Worm (Caenorhabditis elegans) whole organism, mixed stage, embryonic: ENCODE measurements around the gene elmd-1.
A peak's percentile ranks its signal among the peaks of the same experiment; 100 is the strongest.

Experiments
- M03D4.4 ChIP-seq: sonication (generic microtip); optimal IDR thresholded peaks from 2 replicates; lab custom pipeline; 2017; ENCODE audit warnings: mild to moderate bottlenecking, missing genetic modification characterization, missing compliant biosample characterization
- bed-3 ChIP-seq: fragments of 200-800 bp; sonication (Bioruptor generic); optimal IDR thresholded peaks from 3 replicates; lab custom pipeline; 2018; ENCODE audit warnings: mild to moderate bottlenecking, missing genetic modification characterization, moderate library complexity, missing compliant biosample characterization
- blmp-1 ChIP-seq: fragments of 150-350 bp; optimal IDR thresholded peaks from 2 replicates; lab custom pipeline; 2014; ENCODE audit warnings: missing biosample characterization, missing genetic modification characterization
- ceh-39 ChIP-seq: fragments of 150-350 bp; optimal IDR thresholded peaks from 2 replicates; lab custom pipeline; 2014; ENCODE audit warnings: missing biosample characterization, missing genetic modification characterization
- ceh-83 ChIP-seq: fragments of 200-800 bp; sonication (Bioruptor generic); optimal IDR thresholded peaks from 2 replicates; lab custom pipeline; 2018; ENCODE audit warnings: mild to moderate bottlenecking, missing genetic modification characterization, missing compliant biosample characterization
- ces-1 ChIP-seq: fragments of 150-350 bp; optimal IDR thresholded peaks from 2 replicates; lab custom pipeline; 2014; ENCODE audit warnings: missing biosample characterization, missing genetic modification reagents, missing genetic modification characterization
- cnd-1 ChIP-seq: fragments of 200-800 bp; sonication (Bioruptor generic); optimal IDR thresholded peaks from 2 replicates; lab custom pipeline; 2018; ENCODE audit warnings: mild to moderate bottlenecking, missing genetic modification characterization, missing compliant biosample characterization
- drap-1 ChIP-seq: fragments of 200-800 bp; sonication (Bioruptor generic); optimal IDR thresholded peaks from 3 replicates; lab custom pipeline; 2018; ENCODE audit warnings: mild to moderate bottlenecking, missing genetic modification characterization, missing compliant biosample characterization
- elt-3 ChIP-seq: fragments of 150-350 bp; optimal IDR thresholded peaks from 2 replicates; lab custom pipeline; 2014; ENCODE audit warnings: missing biosample characterization, missing genetic modification characterization
- flh-1 ChIP-seq: fragments of 200-800 bp; sonication (Bioruptor generic); optimal IDR thresholded peaks from 2 replicates; lab custom pipeline; 2018; ENCODE audit warnings: mild to moderate bottlenecking, missing genetic modification characterization, moderate library complexity, missing compliant biosample characterization
- ham-2 ChIP-seq: fragments of 200-800 bp; sonication (Bioruptor generic); optimal IDR thresholded peaks from 2 replicates; lab custom pipeline; 2018; ENCODE audit warnings: mild to moderate bottlenecking, missing genetic modification characterization, missing compliant biosample characterization
- hlh-1 ChIP-seq: fragments of 150-350 bp; optimal IDR thresholded peaks from 2 replicates; lab custom pipeline; 2014; ENCODE audit warnings: missing biosample characterization, missing genetic modification reagents, missing genetic modification characterization
- lin-13 ChIP-seq: fragments of 150-350 bp; optimal IDR thresholded peaks from 2 replicates; lab custom pipeline; 2014; ENCODE audit warnings: missing biosample characterization, missing genetic modification characterization
- lsy-2 ChIP-seq: fragments of 150-350 bp; optimal IDR thresholded peaks from 2 replicates; lab custom pipeline; 2014; ENCODE audit warnings: missing biosample characterization, missing genetic modification characterization
- mab-5 ChIP-seq: fragments of 150-350 bp; optimal IDR thresholded peaks from 2 replicates; lab custom pipeline; 2014; ENCODE audit warnings: missing biosample characterization, missing genetic modification characterization
- mep-1 ChIP-seq: fragments of 150-350 bp; optimal IDR thresholded peaks from 2 replicates; lab custom pipeline; 2017; ENCODE audit warnings: missing biosample characterization, missing genetic modification reagents, missing genetic modification characterization, inconsistent platforms
- mls-2 ChIP-seq: sonication (generic microtip); optimal IDR thresholded peaks from 2 replicates; lab custom pipeline; 2016; ENCODE audit warnings: mild to moderate bottlenecking, missing genetic modification characterization, moderate library complexity, missing compliant biosample characterization
- nhr-2 ChIP-seq: fragments of 150-350 bp; optimal IDR thresholded peaks from 2 replicates; lab custom pipeline; 2014; ENCODE audit warnings: missing biosample characterization, missing genetic modification characterization
- nhr-76 ChIP-seq: sonication (generic microtip); optimal IDR thresholded peaks from 2 replicates; lab custom pipeline; 2017; ENCODE audit warnings: missing biosample characterization, missing genetic modification characterization
- pha-4 ChIP-seq: fragments of 150-350 bp; optimal IDR thresholded peaks from 2 replicates; lab custom pipeline; 2018; ENCODE audit warnings: missing biosample characterization, missing genetic modification reagents, missing genetic modification characterization
- sem-2 ChIP-seq: fragments of 200-800 bp; sonication (Bioruptor generic); optimal IDR thresholded peaks from 2 replicates; lab custom pipeline; 2018; ENCODE audit warnings: mild to moderate bottlenecking, missing genetic modification characterization, missing compliant biosample characterization
- snpc-4 ChIP-seq: fragments of 150-350 bp; optimal IDR thresholded peaks from 2 replicates; lab custom pipeline; 2014; ENCODE audit warnings: missing biosample characterization, missing genetic modification characterization
- sptf-1 ChIP-seq: sonication (generic microtip); optimal IDR thresholded peaks from 2 replicates; lab custom pipeline; 2017; ENCODE audit warnings: mild to moderate bottlenecking, missing genetic modification characterization, moderate library complexity, missing compliant biosample characterization
- tbx-8 ChIP-seq: fragments of 200-800 bp; sonication (Bioruptor generic); optimal IDR thresholded peaks from 2 replicates; lab custom pipeline; 2018; ENCODE audit warnings: mild to moderate bottlenecking, missing genetic modification characterization, moderate library complexity, missing compliant biosample characterization
- unc-120 ChIP-seq: sonication (generic microtip); optimal IDR thresholded peaks from 2 replicates; lab custom pipeline; 2017; ENCODE audit warnings: missing genetic modification characterization, missing compliant biosample characterization; ENCODE audit not compliant: poor library complexity, severe bottlenecking
- unc-39 ChIP-seq: fragments of 150-350 bp; optimal IDR thresholded peaks from 2 replicates; lab custom pipeline; 2014; ENCODE audit warnings: missing biosample characterization, missing genetic modification characterization
- unc-62 ChIP-seq: fragments of 150-350 bp; optimal IDR thresholded peaks from 2 replicates; lab custom pipeline; 2014; ENCODE audit warnings: missing biosample characterization, missing genetic modification reagents, missing genetic modification characterization
- zip-8 ChIP-seq: fragments of 150-350 bp; optimal IDR thresholded peaks from 2 replicates; lab custom pipeline; 2014; ENCODE audit warnings: missing biosample characterization, missing genetic modification characterization
- ztf-11 ChIP-seq: fragments of 150-350 bp; optimal IDR thresholded peaks from 2 replicates; lab custom pipeline; 2014; ENCODE audit warnings: missing biosample characterization, missing genetic modification characterization

The elmd-1 gene

DNA sequence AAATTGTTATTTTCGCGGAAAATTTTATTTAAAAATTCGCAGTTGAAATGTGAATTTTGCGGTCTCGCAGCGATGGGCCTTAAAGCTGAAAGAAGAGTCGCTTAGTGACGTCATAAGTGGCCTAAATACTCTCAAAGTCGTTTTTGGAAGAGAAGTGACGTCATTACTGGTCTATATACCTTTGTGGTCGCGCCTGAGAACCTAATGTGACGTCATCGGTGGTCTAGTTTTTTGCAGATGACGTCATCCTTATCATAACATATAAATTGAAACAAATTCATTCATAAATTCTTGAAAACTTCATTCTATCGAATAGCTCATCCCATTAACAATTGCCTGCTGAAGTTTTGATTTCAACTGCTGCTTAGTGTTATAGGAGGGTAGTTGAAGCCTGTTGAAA, 12.6 kb upstream of the elmd-1 start:
- no peak for TF ChIP-seq ces-1 (GFP tag; lab: Kevin White, UChicago)
- peak; percentile 100 for TF ChIP-seq zip-8 (tag; lab: Kevin White, UChicago)

DNA sequence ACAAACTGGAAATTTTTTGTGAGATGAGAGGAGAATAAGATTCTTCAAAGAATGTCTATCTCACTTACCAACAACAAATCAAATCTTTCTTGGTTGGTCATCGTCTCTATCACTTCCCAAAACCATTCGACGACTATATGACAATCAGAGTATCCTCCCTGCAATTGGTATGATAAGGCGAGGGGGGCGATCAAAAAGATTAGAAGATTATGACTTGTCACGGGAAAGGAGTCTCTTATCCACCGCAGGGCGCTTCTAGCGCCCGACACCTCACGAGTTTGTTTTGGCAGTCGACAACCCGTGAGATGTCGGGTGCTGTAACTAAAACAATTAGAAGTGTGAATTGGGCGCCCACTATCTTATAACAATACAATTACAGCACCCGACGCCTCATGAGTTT, 12.0 kb upstream of the elmd-1 start:
- TF ChIP-seq pha-4 (no peak), M03D4.4 (no peak), lin-13 (tag; lab: Kevin White, UChicago) (no peak), ces-1 (GFP tag; lab: Kevin White, UChicago) (no peak), cnd-1 (no peak), ceh-83 (no peak), elt-3 (tag; lab: Kevin White, UChicago) (no peak), mab-5 (no peak), unc-39 (tag; lab: Kevin White, UChicago) (no peak), flh-1 (no peak)

DNA sequence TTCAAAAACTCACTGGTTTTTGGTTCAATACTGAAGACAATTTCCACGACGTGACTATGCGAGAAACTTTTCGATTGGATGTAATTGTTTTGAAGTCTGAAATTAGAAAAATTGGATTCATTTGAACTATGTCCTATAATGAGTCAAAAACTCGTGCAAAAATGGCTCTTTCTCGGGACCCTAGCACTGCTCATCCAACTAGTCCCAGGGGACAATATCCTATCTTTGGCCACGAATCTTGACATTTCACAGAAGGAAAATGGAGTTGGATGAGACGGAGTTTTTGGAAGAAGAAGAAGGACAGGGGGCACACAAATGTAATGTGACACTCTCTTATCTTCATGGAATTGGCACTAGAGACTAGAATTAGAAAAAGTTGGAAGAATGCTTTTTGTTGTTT, 7.9 kb upstream of the elmd-1 start:
- no peak for TF ChIP-seq mls-2 (tag; lab: Kevin White, UChicago)
- no peak for TF ChIP-seq snpc-4 (tag; lab: Kevin White, UChicago)
- no peak for TF ChIP-seq blmp-1 (tag; lab: Kevin White, UChicago)
- TF ChIP-seq ces-1 (GFP tag; lab: Kevin White, UChicago): no peak
- TF ChIP-seq ceh-39 (tag; lab: Kevin White, UChicago): no peak
- no peak for TF ChIP-seq unc-62 (GFP tag; lab: Kevin White, UChicago)
- no peak for TF ChIP-seq hlh-1
- no peak for TF ChIP-seq nhr-2 (tag; lab: Kevin White, UChicago)
- TF ChIP-seq zip-8 (tag; lab: Kevin White, UChicago): no peak
- TF ChIP-seq ham-2 (GFP tag; lab: Kevin White, UChicago): no peak
- no peak for TF ChIP-seq mep-1 (tag; lab: Kevin White, UChicago)
- TF ChIP-seq lsy-2 (tag; lab: Kevin White, UChicago): no peak
- TF ChIP-seq sem-2 (GFP tag; lab: Kevin White, UChicago): no peak

DNA sequence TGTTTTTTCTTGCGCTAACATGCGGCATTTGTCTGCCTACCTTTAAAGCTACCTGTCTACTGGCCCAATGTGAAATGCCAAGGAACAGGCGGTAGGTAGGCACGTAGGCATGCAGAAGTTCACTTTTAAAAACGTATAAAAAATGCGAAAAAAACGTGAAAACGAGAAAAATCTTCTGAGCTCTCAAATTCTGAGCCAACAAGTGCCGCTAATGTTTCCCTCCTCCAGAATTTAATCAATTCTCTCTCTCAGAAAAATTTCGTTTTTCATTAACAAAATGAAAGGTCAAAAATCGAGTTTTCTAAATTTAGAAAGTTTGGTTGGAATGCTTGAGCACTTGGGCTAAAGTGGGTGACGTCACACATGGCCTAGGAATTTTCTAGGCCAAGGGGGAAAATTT, 7.3 kb upstream of the elmd-1 start:
- TF ChIP-seq nhr-76 (tag; lab: Kevin White, UChicago): no peak

ce11 chrIII:3390144-3390543, 425 bp downstream of the elmd-1 start:
- TF ChIP-seq mab-5: no peak
- TF ChIP-seq mep-1 (tag; lab: Kevin White, UChicago): no peak
- TF ChIP-seq cnd-1: no peak
- no peak for TF ChIP-seq sptf-1 (tag; lab: Kevin White, UChicago)
- TF ChIP-seq blmp-1 (tag; lab: Kevin White, UChicago): no peak
- TF ChIP-seq ces-1 (GFP tag; lab: Kevin White, UChicago): no peak
- no peak for TF ChIP-seq zip-8 (tag; lab: Kevin White, UChicago)
- no peak for TF ChIP-seq ceh-83
- no peak for TF ChIP-seq elt-3 (tag; lab: Kevin White, UChicago)
- no peak for TF ChIP-seq ztf-11
- no peak for TF ChIP-seq bed-3 (GFP tag; lab: Kevin White, UChicago)

ce11 chrIII:3393687-3394086, 4.0 kb downstream of the elmd-1 start, which contains the start of gene mlc-4:
Gene mlc-4, minus strand, starts transcription at chrIII:3393787.
- TF ChIP-seq drap-1: no peak
- no peak for TF ChIP-seq ceh-83
- no peak for TF ChIP-seq ces-1 (GFP tag; lab: Kevin White, UChicago)
- no peak for TF ChIP-seq unc-62 (GFP tag; lab: Kevin White, UChicago)
- TF ChIP-seq hlh-1: no peak
- no peak for TF ChIP-seq elt-3 (tag; lab: Kevin White, UChicago)

- TF ChIP-seq ztf-11: no peak
- no peak for TF ChIP-seq unc-120 (tag; lab: Kevin White, UChicago)
- TF ChIP-seq pha-4: no peak
- no peak for TF ChIP-seq tbx-8 (GFP tag; lab: Kevin White, UChicago)
- no peak for TF ChIP-seq ces-1 (GFP tag; lab: Kevin White, UChicago)
- TF ChIP-seq sem-2 (GFP tag; lab: Kevin White, UChicago): no peak
Measured at ce11 chrIII:3395112-3395511, 5.4 kb downstream of the elmd-1 start.
